Worm (Caenorhabditis elegans) whole organism, L3 larva: ENCODE data around the gene ZK1320.9.
"Not testable (repeated sequence)": the region's sequence is repeated elsewhere in the genome, so short reads cannot be mapped to it uniquely, and the experiment has no call there.

Experiments
- elt-2 ChIP-seq: sonication (generic microtip); optimal IDR thresholded peaks from 2 replicates; lab custom pipeline; 2016; ENCODE audit warnings: missing genetic modification reagents, mild to moderate bottlenecking, missing genetic modification characterization, missing compliant biosample characterization
- fkh-10 ChIP-seq: sonication (generic microtip); optimal IDR thresholded peaks from 2 replicates; lab custom pipeline; 2017; ENCODE audit warnings: missing biosample characterization, missing genetic modification reagents, missing genetic modification characterization
- fos-1 ChIP-seq: fragments of 150-350 bp; optimal IDR thresholded peaks from 2 replicates; lab custom pipeline; 2014; ENCODE audit warnings: missing biosample characterization, missing genetic modification characterization
- nhr-25 ChIP-seq: sonication (generic microtip); optimal IDR thresholded peaks from 2 replicates; lab custom pipeline; 2017; ENCODE audit warnings: missing biosample characterization, missing genetic modification characterization
- nhr-28 ChIP-seq: fragments of 150-350 bp; optimal IDR thresholded peaks from 2 replicates; lab custom pipeline; 2014; ENCODE audit warnings: missing biosample characterization, missing genetic modification characterization
- nhr-67 ChIP-seq: fragments of 150-350 bp; optimal IDR thresholded peaks from 2 replicates; lab custom pipeline; 2014; ENCODE audit warnings: missing biosample characterization, missing genetic modification characterization
- nhr-77 ChIP-seq: fragments of 150-350 bp; optimal IDR thresholded peaks from 2 replicates; lab custom pipeline; 2014; ENCODE audit warnings: missing biosample characterization, missing genetic modification characterization
- pha-4 ChIP-seq: fragments of 150-350 bp; optimal IDR thresholded peaks from 2 replicates; lab custom pipeline; 2014; ENCODE audit warnings: missing biosample characterization, missing genetic modification reagents, missing genetic modification characterization
- sea-2 ChIP-seq: fragments of 150-350 bp; sonication (generic microtip); optimal IDR thresholded peaks from 4 replicates; lab custom pipeline; 2014; ENCODE audit warnings: missing biosample characterization, missing genetic modification reagents, missing genetic modification characterization
- skn-1 ChIP-seq: fragments of 150-350 bp; optimal IDR thresholded peaks from 2 replicates; lab custom pipeline; 2014; ENCODE audit warnings: missing biosample characterization, missing genetic modification characterization
- unc-62 ChIP-seq: fragments of 150-350 bp; sonication (generic microtip); optimal IDR thresholded peaks from 4 replicates; lab custom pipeline; 2014; ENCODE audit warnings: missing biosample characterization, missing genetic modification reagents, missing genetic modification characterization
- zag-1 ChIP-seq: fragments of 150-350 bp; optimal IDR thresholded peaks from 2 replicates; lab custom pipeline; 2014; ENCODE audit warnings: missing biosample characterization, missing genetic modification characterization

DNA sequence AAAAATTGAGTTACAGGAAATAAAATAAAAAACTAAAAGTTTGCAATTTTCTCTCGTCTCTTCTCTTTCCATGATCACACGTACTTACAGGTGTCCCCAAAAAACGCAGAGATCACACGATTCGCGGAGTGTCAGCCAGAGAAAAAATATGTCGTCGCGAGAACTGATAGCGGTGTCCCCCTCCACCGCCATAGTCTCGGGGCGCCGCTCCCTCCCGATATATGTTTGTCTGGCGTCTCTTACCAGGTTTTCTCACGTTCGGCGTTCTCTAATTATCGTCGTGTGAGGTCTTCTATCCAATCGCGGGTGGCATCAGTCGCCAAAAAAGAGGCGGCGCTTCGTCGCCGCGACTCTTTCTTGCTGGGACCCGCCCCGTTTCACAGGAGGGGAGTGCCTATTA, 45.3 kb upstream of the ZK1320.9 start, which contains the start of gene mab-3:
- not testable (repeated sequence) for TF ChIP-seq pha-4 (tag; lab: Kevin White, UChicago); nhr-67 (tag; lab: Kevin White, UChicago); skn-1 (tag; lab: Kevin White, UChicago); fkh-10 (GFP tag; lab: Kevin White, UChicago); sea-2 (GFP tag; lab: Kevin White, UChicago); nhr-77 (tag; lab: Kevin White, UChicago); fos-1 (tag; lab: Kevin White, UChicago); nhr-28 (tag; lab: Kevin White, UChicago); nhr-25; unc-62 (GFP tag; lab: Kevin White, UChicago); zag-1 (tag; lab: Kevin White, UChicago)
- peak; percentile 43 for TF ChIP-seq elt-2 (tag; lab: Kevin White, UChicago)
